Fruit fly (Drosophila melanogaster) whole organism, embryonic: ENCODE results near the gene CG12990.

Experiments
- CG11504 ChIP-seq: fragments of 200-800 bp; sonication (Bioruptor generic); optimal IDR thresholded peaks from 3 replicates; lab custom pipeline; 2019; ENCODE audit warnings: missing biosample characterization, mild to moderate bottlenecking, missing genetic modification characterization, moderate library complexity
- CG11723 ChIP-seq: fragments of 200-800 bp; sonication (Bioruptor generic); optimal IDR thresholded peaks from 2 replicates; lab custom pipeline; 2017; ENCODE audit warnings: missing biosample characterization, mild to moderate bottlenecking, missing genetic modification characterization
- CG1233 ChIP-seq: fragments of 200-800 bp; sonication (Bioruptor generic); optimal IDR thresholded peaks from 4 replicates; lab custom pipeline; 2018; ENCODE audit warnings: missing biosample characterization, mild to moderate bottlenecking, missing genetic modification characterization
- CG13296 ChIP-seq: fragments of 200-800 bp; sonication (Bioruptor generic); optimal IDR thresholded peaks from 3 replicates; lab custom pipeline; 2018; ENCODE audit warnings: missing biosample characterization, mild to moderate bottlenecking, missing genetic modification characterization
- CG1647 ChIP-seq: fragments of 200-800 bp; sonication (Bioruptor generic); optimal IDR thresholded peaks from 3 replicates; lab custom pipeline; 2016; ENCODE audit warnings: missing biosample characterization, missing genetic modification characterization
- CG17186 ChIP-seq: fragments of 200-800 bp; sonication (Bioruptor generic); optimal IDR thresholded peaks from 3 replicates; lab custom pipeline; 2017; ENCODE audit warnings: missing biosample characterization, missing genetic modification reagents, missing genetic modification characterization
- CG17612 ChIP-seq: fragments of 200-800 bp; sonication (Bioruptor generic); IDR thresholded peaks from 2 replicates; pipeline ENCODE4 v1.3.6; 2022; ENCODE audit warnings: missing biosample characterization, missing genetic modification characterization
- CG17802 ChIP-seq: fragments of 200-800 bp; sonication (Bioruptor generic); optimal IDR thresholded peaks from 2 replicates; lab custom pipeline; 2018; ENCODE audit warnings: missing biosample characterization, mild to moderate bottlenecking, missing genetic modification characterization, moderate library complexity
- CG18619 ChIP-seq: fragments of 200-800 bp; sonication (Bioruptor generic); optimal IDR thresholded peaks from 3 replicates; lab custom pipeline; 2017; ENCODE audit warnings: missing biosample characterization, mild to moderate bottlenecking, missing genetic modification characterization
- CG31365 ChIP-seq: fragments of 200-800 bp; sonication (Bioruptor generic); optimal IDR thresholded peaks from 2 replicates; lab custom pipeline; 2018; ENCODE audit warnings: missing biosample characterization, mild to moderate bottlenecking, missing genetic modification characterization
- CG4282 ChIP-seq: fragments of 200-800 bp; sonication (Bioruptor generic); optimal IDR thresholded peaks from 2 replicates; lab custom pipeline; 2016; ENCODE audit warnings: missing biosample characterization, missing genetic modification characterization
- CG4328 ChIP-seq: fragments of 200-800 bp; sonication (Bioruptor generic); optimal IDR thresholded peaks from 3 replicates; lab custom pipeline; 2017; ENCODE audit warnings: missing biosample characterization, missing genetic modification reagents, missing genetic modification characterization
- CG4424 ChIP-seq: fragments of 200-800 bp; sonication (Bioruptor generic); optimal IDR thresholded peaks from 3 replicates; lab custom pipeline; 2016; ENCODE audit warnings: missing biosample characterization, missing genetic modification characterization
- CG5953 ChIP-seq: fragments of 200-800 bp; sonication (Bioruptor generic); IDR thresholded peaks from 2 replicates; pipeline ENCODE4 v1.3.6; 2022; ENCODE audit warnings: missing biosample characterization, missing genetic modification characterization
- CG9727 ChIP-seq: fragments of 200-800 bp; sonication (Bioruptor generic); optimal IDR thresholded peaks from 3 replicates; lab custom pipeline; 2017; ENCODE audit warnings: missing biosample characterization, mild to moderate bottlenecking, missing genetic modification characterization
- CG9797 ChIP-seq: fragments of 200-800 bp; sonication (Bioruptor generic); optimal IDR thresholded peaks from 3 replicates; lab custom pipeline; 2018; ENCODE audit warnings: missing biosample characterization, mild to moderate bottlenecking, missing genetic modification characterization
- CG9817 ChIP-seq: fragments of 200-800 bp; sonication (Bioruptor generic); optimal IDR thresholded peaks from 2 replicates; lab custom pipeline; 2018; ENCODE audit warnings: missing biosample characterization, mild to moderate bottlenecking, missing genetic modification characterization, moderate library complexity
- CG9876 ChIP-seq: fragments of 200-800 bp; sonication (Bioruptor generic); optimal IDR thresholded peaks from 2 replicates; lab custom pipeline; 2016; ENCODE audit warnings: missing biosample characterization, missing genetic modification characterization
- CkIIα-i1 ChIP-seq: fragments of 200-800 bp; sonication (Bioruptor generic); IDR thresholded peaks from 2 replicates; pipeline ENCODE4 v1.3.6; 2022; ENCODE audit warnings: missing biosample characterization, missing genetic modification characterization
- GATAe ChIP-seq: fragments of 200-800 bp; sonication (Bioruptor generic); conservative IDR thresholded peaks from 2 replicates; pipeline ENCODE4 v1.3.6; 2022; ENCODE audit warnings: missing biosample characterization, missing genetic modification characterization
- HHEX ChIP-seq: fragments of 200-800 bp; sonication (Bioruptor generic); optimal IDR thresholded peaks from 3 replicates; lab custom pipeline; 2017; ENCODE audit warnings: missing biosample characterization, mild to moderate bottlenecking, missing genetic modification characterization, missing genetic modification reagents
- Hsf ChIP-seq: fragments of 200-800 bp; sonication (Bioruptor generic); optimal IDR thresholded peaks from 3 replicates; lab custom pipeline; 2016; ENCODE audit warnings: missing biosample characterization, missing genetic modification characterization
- Jarid2 ChIP-seq: fragments of 200-800 bp; sonication (Bioruptor generic); optimal IDR thresholded peaks from 3 replicates; lab custom pipeline; 2017; ENCODE audit warnings: mild to moderate bottlenecking, missing biosample characterization, missing genetic modification reagents, missing genetic modification characterization
- Lhr ChIP-seq: fragments of 200-800 bp; sonication (Bioruptor generic); optimal IDR thresholded peaks from 3 replicates; lab custom pipeline; 2017; ENCODE audit warnings: mild to moderate bottlenecking, missing biosample characterization, missing genetic modification reagents, missing genetic modification characterization
- Lim3 ChIP-seq: fragments of 200-800 bp; sonication (Bioruptor generic); IDR thresholded peaks from 2 replicates; pipeline ENCODE4 v1.3.6; 2022; ENCODE audit warnings: missing biosample characterization, missing genetic modification characterization
- Neu2 ChIP-seq: fragments of 200-800 bp; sonication (Bioruptor generic); optimal IDR thresholded peaks from 3 replicates; lab custom pipeline; 2016; ENCODE audit warnings: missing biosample characterization, missing genetic modification characterization, borderline replicate concordance
- NfI ChIP-seq: fragments of 200-800 bp; sonication (Bioruptor generic); optimal IDR thresholded peaks from 3 replicates; lab custom pipeline; 2018; ENCODE audit warnings: missing biosample characterization, mild to moderate bottlenecking, missing genetic modification characterization, moderate library complexity
- ase ChIP-seq: fragments of 200-800 bp; sonication (Bioruptor generic); IDR thresholded peaks from 3 replicates; pipeline ENCODE4 v1.3.6; 2022; ENCODE audit warnings: missing biosample characterization, missing genetic modification characterization
- br ChIP-seq: fragments of >200 bp; optimal IDR thresholded peaks from 2 replicates; lab custom pipeline; 2017
- chif ChIP-seq, 2 experiments: fragments of 200-800 bp; sonication (Bioruptor generic); optimal IDR thresholded peaks; 3 replicates each; lab custom pipeline; 2016; ENCODE audit warnings: missing biosample characterization in 2 of 2, missing genetic modification characterization in 2 of 2
- da ChIP-seq: fragments of 200-800 bp; sonication (Bioruptor generic); optimal IDR thresholded peaks from 2 replicates; lab custom pipeline; 2016; ENCODE audit warnings: missing biosample characterization, missing genetic modification characterization
- dmrt11E ChIP-seq: fragments of 200-800 bp; sonication (Bioruptor generic); optimal IDR thresholded peaks from 3 replicates; lab custom pipeline; 2018; ENCODE audit warnings: missing biosample characterization, mild to moderate bottlenecking, missing genetic modification characterization, moderate library complexity
- emc ChIP-seq: fragments of 200-800 bp; sonication (Bioruptor generic); optimal IDR thresholded peaks from 2 replicates; lab custom pipeline; 2016; ENCODE audit warnings: missing biosample characterization, missing genetic modification characterization
- eve ChIP-seq, 2 experiments: fragments of >200 bp; optimal IDR thresholded peaks; 2 replicates each; lab custom pipeline; 2017; ENCODE audit warnings: missing biosample characterization in 2 of 2, missing genetic modification characterization in 2 of 2
- fd64A ChIP-seq: fragments of 200-800 bp; sonication (Bioruptor generic); optimal IDR thresholded peaks from 3 replicates; lab custom pipeline; 2018; ENCODE audit warnings: missing biosample characterization, mild to moderate bottlenecking, missing genetic modification characterization
- gt ChIP-seq: fragments of 200-800 bp; sonication (Bioruptor generic); IDR thresholded peaks from 2 replicates; pipeline ENCODE4 v1.3.6; 2022; ENCODE audit warnings: missing biosample characterization, missing genetic modification characterization
- hb ChIP-seq: fragments of 200-800 bp; sonication (Bioruptor generic); IDR thresholded peaks from 3 replicates; pipeline ENCODE4 v1.3.6; 2022; ENCODE audit warnings: missing biosample characterization, missing genetic modification characterization; ENCODE audit not compliant: partially characterized antibody
- lbe ChIP-seq: fragments of 200-800 bp; sonication (Bioruptor generic); optimal IDR thresholded peaks from 2 replicates; lab custom pipeline; 2016; ENCODE audit warnings: missing biosample characterization, mild to moderate bottlenecking, missing genetic modification characterization
- nom ChIP-seq: fragments of 200-800 bp; sonication (Bioruptor generic); optimal IDR thresholded peaks from 2 replicates; lab custom pipeline; 2017; ENCODE audit warnings: missing biosample characterization, missing genetic modification characterization, mild to moderate bottlenecking, moderate library complexity, missing genetic modification reagents
- onecut ChIP-seq: fragments of 200-800 bp; sonication (Bioruptor generic); IDR thresholded peaks from 2 replicates; pipeline ENCODE4 v1.3.6; 2022; ENCODE audit warnings: missing biosample characterization, missing genetic modification characterization
- phol ChIP-seq: fragments of 200-800 bp; sonication (Bioruptor generic); optimal IDR thresholded peaks from 3 replicates; lab custom pipeline; 2018; ENCODE audit warnings: missing biosample characterization, mild to moderate bottlenecking, missing genetic modification characterization, moderate library complexity
- pros ChIP-seq: fragments of 200-800 bp; sonication (Bioruptor generic); optimal IDR thresholded peaks from 3 replicates; lab custom pipeline; 2019; ENCODE audit warnings: missing biosample characterization, mild to moderate bottlenecking, missing genetic modification characterization, moderate library complexity
- seq ChIP-seq: fragments of 200-800 bp; sonication (Bioruptor generic); IDR thresholded peaks from 2 replicates; pipeline ENCODE4 v1.3.6; 2022; ENCODE audit warnings: missing biosample characterization, missing genetic modification characterization
- slp2 ChIP-seq: fragments of 200-800 bp; sonication (Bioruptor generic); optimal IDR thresholded peaks from 2 replicates; lab custom pipeline; 2016; ENCODE audit warnings: missing biosample characterization, missing genetic modification characterization
- so ChIP-seq: fragments of 200-800 bp; sonication (Bioruptor generic); IDR thresholded peaks from 3 replicates; pipeline ENCODE4 v1.3.6; 2022; ENCODE audit warnings: missing biosample characterization, missing genetic modification characterization
- tio ChIP-seq: fragments of 200-800 bp; sonication (Bioruptor generic); optimal IDR thresholded peaks from 2 replicates; lab custom pipeline; 2017; ENCODE audit warnings: missing biosample characterization, missing genetic modification characterization, inconsistent platforms
- unc-4 ChIP-seq: fragments of 200-800 bp; sonication (Bioruptor generic); IDR thresholded peaks from 2 replicates; pipeline ENCODE4 v1.3.6; 2022; ENCODE audit warnings: missing biosample characterization, missing genetic modification characterization; ENCODE audit not compliant: partially characterized antibody
- vfl ChIP-seq: fragments of 200-800 bp; sonication (Bioruptor generic); optimal IDR thresholded peaks from 2 replicates; lab custom pipeline; 2016; ENCODE audit warnings: missing biosample characterization, missing genetic modification characterization
- vvl ChIP-seq: fragments of 200-800 bp; sonication (Bioruptor generic); IDR thresholded peaks from 2 replicates; pipeline ENCODE4 v1.3.6; 2022; ENCODE audit warnings: missing biosample characterization, missing genetic modification characterization
- yki ChIP-seq: fragments of >200 bp; optimal IDR thresholded peaks from 3 replicates; lab custom pipeline; 2018

CG12990 gene

DNA sequence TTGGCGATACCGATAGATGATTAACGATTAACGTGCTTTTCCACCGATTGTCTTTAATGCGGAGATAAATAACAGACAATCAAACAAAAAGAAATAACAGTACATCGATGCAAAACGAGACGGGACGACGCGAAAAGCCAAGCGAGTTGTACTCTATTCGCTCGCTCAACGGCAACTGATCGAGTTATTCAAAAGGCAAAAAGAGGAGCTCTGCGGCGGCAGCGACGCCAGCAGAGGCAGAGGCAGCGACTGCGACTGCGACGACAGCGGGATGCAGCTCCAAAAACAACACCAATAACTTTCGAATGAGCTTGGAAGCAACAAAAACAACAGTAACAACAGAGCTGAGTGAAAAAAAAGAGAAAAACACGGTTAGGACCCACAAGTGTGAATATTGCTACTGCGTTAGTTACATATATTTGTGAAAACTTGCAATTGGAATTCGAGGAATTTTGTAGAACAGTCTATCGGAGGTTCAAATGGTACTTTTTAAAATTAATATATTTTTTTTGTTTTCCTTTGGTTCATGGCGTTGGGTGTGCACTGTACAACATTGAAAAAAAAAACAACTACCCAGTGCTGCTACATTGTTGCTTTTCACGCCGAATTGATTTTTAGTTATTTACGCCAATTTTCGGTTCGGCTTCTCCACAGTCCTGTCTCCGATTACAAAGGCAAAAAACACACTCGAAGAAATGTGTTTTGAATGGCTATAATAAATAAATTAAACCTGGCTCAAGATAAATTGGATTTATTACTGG is 11.2 kb upstream of the CG12990 start (continued):
- TF ChIP-seq gt (GFP tag; lab: Robert Waterston, UW) (peak; percentile 59), nom (GFP tag; lab: Kevin White, UChicago) (peak; percentile 95), dmrt11E (tag; lab: Kevin White, UChicago) (peak; percentile 4), CG9727 (peak; percentile 47), so (GFP tag; lab: Robert Waterston, UW) (peak; percentile 77; the same call in 2 of the 3 replicates), CG17802 (peak; percentile 13), CG1233 (GFP tag; lab: Kevin White, UChicago) (peak; percentile 15), ase (GFP tag; lab: Robert Waterston, UW) (peak; percentile 84), CG4282 (GFP tag; lab: Kevin White, UChicago) (no peak), CG9797 (GFP tag; lab: Kevin White, UChicago) (no peak), lbe (GFP tag; lab: Kevin White, UChicago) (peak; percentile 84), unc-4 (GFP tag; lab: Robert Waterston, UW) (no peak), HHEX (GFP tag; lab: Kevin White, UChicago) (peak; percentile 44), emc (GFP tag; lab: Kevin White, UChicago) (no peak), CG4328 (no peak), CG18619 (no peak), hb (no peak), Jarid2 (GFP tag; lab: Kevin White, UChicago) (no peak), slp2 (no peak), CG17186 (GFP tag; lab: Kevin White, UChicago) (no peak), eve (GFP tag; optimal IDR thresholded peaks at IDR 0.05; lab: Kevin White, UChicago) (no peak), Neu2 (GFP tag; lab: Kevin White, UChicago) (no peak), Lhr (GFP tag; lab: Kevin White, UChicago) (no peak), seq (GFP tag; lab: Robert Waterston, UW) (peak; percentile 62; the same call in 1 of the 2 replicates), CG11504 (tag; lab: Kevin White, UChicago) (peak; percentile 82), NfI (peak; percentile 45), yki (lab: Kevin White, UChicago) (no peak), CG17612 (no peak), CG11723 (GFP tag; lab: Kevin White, UChicago) (no peak), CG9876 (GFP tag; lab: Kevin White, UChicago) (no peak), CG4424 (peak; percentile 69), CkIIα-i1 (GFP tag; lab: Robert Waterston, UW) (no peak), da (no peak), CG1647 (no peak), CG31365 (tag; lab: Kevin White, UChicago) (no peak), CG5953 (GFP tag; lab: Robert Waterston, UW) (peak; percentile 83), tio (GFP tag; lab: Kevin White, UChicago) (peak; percentile 25), vfl (GFP tag; lab: Kevin White, UChicago) (no peak), GATAe (GFP tag; lab: Robert Waterston, UW) (no peak), Lim3 (peak; percentile 54; the same call in 1 of the 2 replicates), pros (GFP tag; lab: Kevin White, UChicago) (no peak), fd64A (GFP tag; lab: Kevin White, UChicago) (no peak), CG13296 (peak; percentile 19), Hsf (GFP tag; lab: Kevin White, UChicago) (peak; percentile 62), onecut (peak; percentile 61), br (lab: Kevin White, UChicago) (no peak), CG9817 (tag; lab: Kevin White, UChicago) (no peak), phol (tag; lab: Kevin White, UChicago) (peak; percentile 67), vvl (GFP tag; lab: Robert Waterston, UW) (peak; percentile 92), chif (GFP tag; optimal IDR thresholded peaks at IDR 0.05; lab: Kevin White, UChicago) (peak; percentile 8 to 24)
